Fruit fly (Drosophila melanogaster) whole organism: ENCODE data around the gene CG34398.
A peak's percentile ranks its signal among the peaks of the same experiment; 100 is the strongest.

Experiments
- CG8478 ChIP-seq: fragments of >200 bp; optimal IDR thresholded peaks from 2 replicates; lab custom pipeline; 2018; ENCODE audit warnings: inconsistent platforms
- Dll ChIP-seq: fragments of >200 bp; optimal IDR thresholded peaks from 2 replicates; lab custom pipeline; 2017
- pan ChIP-seq: fragments of >200 bp; optimal IDR thresholded peaks from 2 replicates; lab custom pipeline; 2017
- psq ChIP-seq: fragments of >200 bp; optimal IDR thresholded peaks from 2 replicates; lab custom pipeline; 2017
- usp ChIP-seq: fragments of >200 bp; optimal IDR thresholded peaks from 2 replicates; lab custom pipeline; 2017; ENCODE audit warnings: missing biosample characterization, missing genetic modification characterization, mixed read lengths

dm6 chr2L:8952194-8953037 is 53.8 kb downstream of the CG34398 start:
- TF ChIP-seq psq (lab: Kevin White, UChicago) (no peak), CG8478 (lab: Kevin White, UChicago) (no peak), Dll (lab: Kevin White, UChicago) (no peak), usp (GFP tag; lab: Kevin White, UChicago) (no peak), pan (lab: Kevin White, UChicago) (peak; percentile 71)
